Fruit fly (Drosophila melanogaster): Measurements from ENCODE around the gene CG15169.

CG15169 gene

dm6 chr2L:19023972-19024743 is 33.3 kb downstream of the CG15169 start (continued):
- TF ChIP-seq CG10267 (tag; optimal IDR thresholded peaks at IDR 0.05): peak; percentile 63
- no peak for TF ChIP-seq CG6272 (GFP tag; IDR thresholded peaks at IDR 0.05)
- TF ChIP-seq bbx (GFP tag; IDR thresholded peaks at IDR 0.05; ENCODE audit: partially characterized antibody): no peak
- peak; percentile 21; the same call in 1 of the 2 replicates for TF ChIP-seq CG14667 (GFP tag; IDR thresholded peaks at IDR 0.05)
- no peak for TF ChIP-seq CG11085 (GFP tag; IDR thresholded peaks at IDR 0.05)
- peak; percentile 54 for TF ChIP-seq CG12219 (GFP tag; optimal IDR thresholded peaks at IDR 0.05)
- TF ChIP-seq NC2β (GFP tag; optimal IDR thresholded peaks at IDR 0.05): no peak
- TF ChIP-seq Max (GFP tag; optimal IDR thresholded peaks at IDR 0.05): peak; percentile 21
- TF ChIP-seq CG30020 (tag; optimal IDR thresholded peaks at IDR 0.05): peak; percentile 10
- no peak for TF ChIP-seq zen2 (GFP tag; IDR thresholded peaks at IDR 0.05; ENCODE audit: partially characterized antibody)
- peak; percentile 27 to 43 for TF ChIP-seq dpn (GFP tag; optimal IDR thresholded peaks at IDR 0.05)
- TF ChIP-seq chinmo (GFP tag; IDR thresholded peaks at IDR 0.05; ENCODE audit: partially characterized antibody): 0 out of 4 replicates have a peak, but pooled peaks have one; percentile 38
- TF ChIP-seq CG12659 (GFP tag; optimal IDR thresholded peaks at IDR 0.05): peak; percentile 78
- no peak for TF ChIP-seq NFAT (GFP tag; IDR thresholded peaks at IDR 0.05)
- TF ChIP-seq bsh (GFP tag; optimal IDR thresholded peaks at IDR 0.05): peak in 1 of 2 experiments; percentile 64
- TF ChIP-seq dysf (GFP tag; IDR thresholded peaks at IDR 0.05): peak; percentile 72; the same call in 2 of the 3 replicates
- TF ChIP-seq run (tag; optimal IDR thresholded peaks at IDR 0.05): peak; percentile 38
- peak; percentile 49; the same call in 1 of the 2 replicates for TF ChIP-seq ttk (GFP tag; IDR thresholded peaks at IDR 0.05)
- TF ChIP-seq Fer1 (GFP tag; optimal IDR thresholded peaks at IDR 0.05): peak; percentile 89
- peak; percentile 56 for TF ChIP-seq slou (GFP tag; optimal IDR thresholded peaks at IDR 0.05)
- peak; percentile 73 for TF ChIP-seq CG4328 (GFP tag; optimal IDR thresholded peaks at IDR 0.05)
- peak; percentile 92 for TF ChIP-seq CG2678 (tag; optimal IDR thresholded peaks at IDR 0.05)
- TF ChIP-seq CoRest (tag; optimal IDR thresholded peaks at IDR 0.05): peak; percentile 86
- peak; percentile 10; the same call in 1 of the 3 replicates for TF ChIP-seq CG11093 (GFP tag; IDR thresholded peaks at IDR 0.05)
- TF ChIP-seq B-H1 (GFP tag; IDR thresholded peaks at IDR 0.05): peak; percentile 37; the same call in 2 of the 3 replicates
- peak; percentile 58 for TF ChIP-seq odd (GFP tag; optimal IDR thresholded peaks at IDR 0.05)
- no peak for TF ChIP-seq Six4 (GFP tag; optimal IDR thresholded peaks at IDR 0.05)
- TF ChIP-seq sc (optimal IDR thresholded peaks at IDR 0.05): no peak
- TF ChIP-seq sc (GFP tag; optimal IDR thresholded peaks at IDR 0.05): peak; percentile 21
- peak; percentile 24 for TF ChIP-seq CG1603 (tag; optimal IDR thresholded peaks at IDR 0.05)
- peak; percentile 73 for TF ChIP-seq fd96Cb (tag; optimal IDR thresholded peaks at IDR 0.05)
- peak; percentile 67 for TF ChIP-seq Med (GFP tag)
- TF ChIP-seq Sox102F (GFP tag; optimal IDR thresholded peaks at IDR 0.05): peak; percentile 75
- TF ChIP-seq ind (GFP tag; optimal IDR thresholded peaks at IDR 0.05): peak; percentile 58
- peak; percentile 70 for TF ChIP-seq CG6765 (GFP tag; optimal IDR thresholded peaks at IDR 0.05)
- peak; percentile 47; the same call in 1 of the 2 replicates for TF ChIP-seq wor (GFP tag; IDR thresholded peaks at IDR 0.05)
- TF ChIP-seq Bteb2 (GFP tag; optimal IDR thresholded peaks at IDR 0.05): peak; percentile 40
- TF ChIP-seq Pdp1 (GFP tag; optimal IDR thresholded peaks at IDR 0.05): peak in 1 of 2 experiments; percentile 35
- TF ChIP-seq CG8388 (GFP tag; optimal IDR thresholded peaks at IDR 0.05): peak; percentile 65
- peak; percentile 5 for TF ChIP-seq bab2 (GFP tag; optimal IDR thresholded peaks at IDR 0.05)
- TF ChIP-seq zfh1 (GFP tag; IDR thresholded peaks at IDR 0.05): 0 out of 3 replicates have a peak, but pooled peaks have one; percentile 32
- peak; percentile 68 for TF ChIP-seq Ptx1 (GFP tag; IDR thresholded peaks at IDR 0.05)
- TF ChIP-seq CG9215 (GFP tag; IDR thresholded peaks at IDR 0.05): peak; percentile 46; the same call in 1 of the 2 replicates
- peak; percentile 28 for TF ChIP-seq CG13894 (tag; optimal IDR thresholded peaks at IDR 0.05)
- no peak for TF ChIP-seq CG3995 (GFP tag; optimal IDR thresholded peaks at IDR 0.05)
- peak; percentile 78 for TF ChIP-seq Sox100B (GFP tag; optimal IDR thresholded peaks at IDR 0.05)
- TF ChIP-seq ems (GFP tag; optimal IDR thresholded peaks at IDR 0.05): no peak
- TF ChIP-seq Ets65A (GFP tag): peak; percentile 89

Measured in whole organism, embryonic.